Worm (Caenorhabditis elegans): ENCODE data around the gene C08E8.11.

DNA sequence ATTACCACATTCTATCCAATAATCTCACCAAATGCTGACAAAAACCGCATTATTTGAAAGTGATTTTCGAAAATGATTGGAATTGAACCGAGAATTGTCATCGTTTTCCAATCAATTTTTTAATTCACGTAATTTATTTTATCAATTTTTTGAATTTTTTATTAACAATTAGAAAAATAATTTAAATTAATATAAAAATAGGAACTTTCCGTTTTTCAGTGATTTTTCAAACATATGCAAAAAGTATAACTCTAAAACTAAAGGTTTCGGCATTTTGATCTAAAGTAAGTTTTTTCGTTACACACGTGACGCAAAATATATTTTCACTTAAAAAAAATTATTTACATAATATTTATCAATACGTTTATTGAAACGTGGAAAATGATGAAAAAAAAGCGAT is 43.4 kb downstream of the C08E8.11 start, which contains the start of gene Y51A2B.6:
- no peak for TF ChIP-seq zag-1 (tag; optimal IDR thresholded peaks at IDR 0.05)
- no peak for TF ChIP-seq mxl-2 (GFP tag; conservative IDR thresholded peaks at IDR 0.05)
- no peak for TF ChIP-seq snpc-4 (tag; optimal IDR thresholded peaks at IDR 0.05)
- no peak for TF ChIP-seq nhr-11 (tag; optimal IDR thresholded peaks at IDR 0.05)
- TF ChIP-seq fos-1 (tag; optimal IDR thresholded peaks at IDR 0.05): no peak
- no peak for TF ChIP-seq ama-1 (optimal IDR thresholded peaks at IDR 0.05)
- TF ChIP-seq ztf-11 (tag; optimal IDR thresholded peaks at IDR 0.05): no peak
- no peak for TF ChIP-seq skn-1 (tag; optimal IDR thresholded peaks at IDR 0.05)
- no peak for TF ChIP-seq mep-1 (tag; optimal IDR thresholded peaks at IDR 0.05)
